Worm (Caenorhabditis elegans): ENCODE measurements around the gene Y42G9A.1.

Y42G9A.1 gene

ce11 chrIII:6194480-6194879 lies 44.7 kb downstream of the Y42G9A.1 start, which contains the start of gene ugt-66:
ugt-66 (minus strand) TSS chrIII:6194580.
- TF ChIP-seq Y79H2A.3 (GFP tag; conservative IDR thresholded peaks at IDR 0.05), result no peak
- TF ChIP-seq ceh-40 (GFP tag; IDR thresholded peaks at IDR 0.05), result no peak
- no peak for TF ChIP-seq ZK185.1 (tag; optimal IDR thresholded peaks at IDR 0.05; ENCODE audit: poor library complexity, severe bottlenecking)
- no peak for TF ChIP-seq unc-62 (GFP tag; optimal IDR thresholded peaks at IDR 0.05)
- TF ChIP-seq C17E4.6 (GFP tag; IDR thresholded peaks at IDR 0.05), result no peak
- no peak for TF ChIP-seq Y53G8AR.9 (GFP tag; conservative IDR thresholded peaks at IDR 0.05)
- TF ChIP-seq zim-3 (tag; optimal IDR thresholded peaks at IDR 0.05), result no peak

DNA sequence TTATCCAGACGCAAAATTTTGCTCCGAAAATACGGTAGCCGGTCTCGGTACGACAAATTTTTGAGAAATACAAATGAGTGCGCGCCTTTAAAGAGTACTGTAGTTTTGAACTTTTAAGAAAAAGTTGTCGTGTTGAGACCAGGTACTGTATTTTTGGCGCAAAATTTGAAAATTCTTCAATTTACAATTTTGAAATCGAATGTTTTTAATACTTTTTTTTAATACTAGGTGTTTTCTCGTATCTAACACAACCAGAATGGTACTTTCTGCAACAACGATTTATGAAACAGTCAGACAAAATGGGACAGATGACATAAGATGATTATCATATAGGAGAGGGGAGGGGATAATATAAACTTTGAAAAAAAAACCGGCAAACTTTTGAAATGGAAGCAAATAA lies 46.0 kb downstream of the Y42G9A.1 start:
- TF ChIP-seq mes-4 (tag; optimal IDR thresholded peaks at IDR 0.05) (no peak), repo-1 (tag; optimal IDR thresholded peaks at IDR 0.05) (peak; percentile 50), aptf-2 (GFP tag; conservative IDR thresholded peaks at IDR 0.05) (no peak), dpff-1 (tag; optimal IDR thresholded peaks at IDR 0.05) (peak; percentile 27), F49E8.2 (tag; optimal IDR thresholded peaks at IDR 0.05; ENCODE audit: insufficient read depth) (peak; percentile 76), akir-1 (GFP tag; optimal IDR thresholded peaks at IDR 0.05) (no peak), lsl-1 (GFP tag; optimal IDR thresholded peaks at IDR 0.05) (peak; percentile 40), ceh-58 (GFP tag; IDR thresholded peaks at IDR 0.05) (0 out of 2 replicates have a peak, but pooled peaks have one; percentile 34), fkh-3 (tag; optimal IDR thresholded peaks at IDR 0.05) (peak; percentile 11), madf-6 (GFP tag; IDR thresholded peaks at IDR 0.05) (peak; percentile 56), pbrm-1 (GFP tag; IDR thresholded peaks at IDR 0.05) (0 out of 2 replicates have a peak, but pooled peaks have one; percentile 34), snpc-1.3 (tag; optimal IDR thresholded peaks at IDR 0.05; ENCODE audit: insufficient read depth) (peak; percentile 18), F10E7.11 (tag; optimal IDR thresholded peaks at IDR 0.05) (peak; percentile 33)

DNA sequence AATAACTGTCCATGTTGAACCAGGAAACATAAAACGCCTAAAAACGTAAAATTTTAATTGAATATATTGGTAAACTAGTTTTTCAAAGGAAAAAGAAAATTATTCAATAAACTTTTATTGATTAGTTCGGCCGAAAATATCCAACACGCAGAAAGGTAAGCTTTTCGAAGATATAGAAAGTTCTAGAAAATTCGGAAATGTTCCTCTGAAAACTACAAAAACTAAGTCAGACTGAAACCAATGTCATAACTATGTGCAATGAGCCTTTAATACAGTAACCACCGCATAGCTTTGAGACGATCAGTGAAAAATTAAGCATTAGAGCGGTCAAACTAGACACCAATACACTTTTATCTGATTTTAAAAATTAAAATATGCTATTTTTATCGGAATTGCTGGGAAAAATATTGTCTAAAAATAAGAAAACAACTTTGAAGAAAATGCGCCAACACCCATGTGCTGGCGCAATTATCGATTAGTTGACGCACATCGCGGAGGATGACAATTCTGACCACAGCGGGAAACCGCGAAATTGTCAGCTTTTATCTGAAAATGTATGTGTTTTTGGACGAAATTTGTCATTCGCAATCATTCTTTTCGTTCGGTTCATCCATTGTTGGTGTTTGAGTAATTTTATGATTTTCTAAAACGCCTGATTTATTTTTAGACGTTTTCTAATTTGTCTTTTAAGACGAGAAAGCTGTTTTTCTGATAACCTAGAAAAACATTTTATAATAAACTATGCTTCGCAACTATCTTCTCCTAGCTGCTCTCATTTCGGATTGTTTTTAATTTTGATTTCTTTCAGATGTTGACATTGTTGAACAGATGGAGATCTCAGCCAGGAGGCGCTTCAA lies 48.8 kb downstream of the Y42G9A.1 start, which contains the start of the genes C23G10.7 and rpn-2:
TSS of gene C23G10.7 (minus strand) at position 37 of the 857 bp plus-strand sequence.
TSS of gene rpn-2 (plus strand) at position 807 of the 857 bp plus-strand sequence.
- peak; percentile 98 for TF ChIP-seq hsf-1 (GFP tag; IDR thresholded peaks at IDR 0.05)
- TF ChIP-seq F10E7.11 (tag; optimal IDR thresholded peaks at IDR 0.05), result no peak
- TF ChIP-seq fkh-3 (tag; optimal IDR thresholded peaks at IDR 0.05), result no peak
- TF ChIP-seq F55B11.4 (tag; optimal IDR thresholded peaks at IDR 0.05; ENCODE audit: borderline replicate concordance, insufficient read depth), result no peak
- no peak for TF ChIP-seq F37B4.10 (GFP tag; IDR thresholded peaks at IDR 0.05)
- TF ChIP-seq lsl-1 (GFP tag; optimal IDR thresholded peaks at IDR 0.05), result peak; percentile 94
- TF ChIP-seq lsy-27 (tag; optimal IDR thresholded peaks at IDR 0.05; ENCODE audit: borderline replicate concordance, insufficient read depth), result no peak
- TF ChIP-seq ztf-3 (GFP tag; optimal IDR thresholded peaks at IDR 0.05), result no peak
- TF ChIP-seq gei-17 (GFP tag; optimal IDR thresholded peaks at IDR 0.05), result no peak
- TF ChIP-seq aptf-3 (GFP tag; IDR thresholded peaks at IDR 0.05), result no peak
- no peak for TF ChIP-seq unc-62 (GFP tag; optimal IDR thresholded peaks at IDR 0.05)
- TF ChIP-seq F57A8.1 (GFP tag; optimal IDR thresholded peaks at IDR 0.05), result no peak
- peak; percentile 46 for TF ChIP-seq him-1 (tag; optimal IDR thresholded peaks at IDR 0.05)
- no peak for TF ChIP-seq let-526 (GFP tag; IDR thresholded peaks at IDR 0.05)
- no peak for TF ChIP-seq zim-3 (tag; optimal IDR thresholded peaks at IDR 0.05)
- no peak for TF ChIP-seq bed-2 (GFP tag; IDR thresholded peaks at IDR 0.05)
- no peak for TF ChIP-seq F52B5.7 (tag; optimal IDR thresholded peaks at IDR 0.05)
- TF ChIP-seq xnd-1 (tag; optimal IDR thresholded peaks at IDR 0.05), result peak; percentile 87
- peak; percentile 71; the same call in 1 of the 2 replicates for TF ChIP-seq D2030.7 (GFP tag; IDR thresholded peaks at IDR 0.05)
- TF ChIP-seq tbx-9 (tag; optimal IDR thresholded peaks at IDR 0.05; ENCODE audit: borderline replicate concordance), result no peak
- TF ChIP-seq ceh-79 (tag; optimal IDR thresholded peaks at IDR 0.05), result no peak
- no peak for TF ChIP-seq ztf-28 (GFP tag; IDR thresholded peaks at IDR 0.05)
- TF ChIP-seq nfya-2 (GFP tag; IDR thresholded peaks at IDR 0.05), result no peak
- TF ChIP-seq atf-7 (tag; optimal IDR thresholded peaks at IDR 0.05), result no peak
- TF ChIP-seq lin-40 (tag; optimal IDR thresholded peaks at IDR 0.05), result peak; percentile 64
- TF ChIP-seq ztf-22 (GFP tag; optimal IDR thresholded peaks at IDR 0.05), result no peak
- no peak for TF ChIP-seq F39B2.1 (GFP tag; IDR thresholded peaks at IDR 0.05)
- peak; percentile 46 for TF ChIP-seq F23B12.7 (tag; optimal IDR thresholded peaks at IDR 0.05; ENCODE audit: insufficient read depth)
